Fruit fly (Drosophila melanogaster) S2 (cell line): ENCODE results near the gene smp-30.

Source experiments
- CG8478 ChIP-seq: fragments of >200 bp; optimal IDR thresholded peaks from 2 replicates; lab custom pipeline; 2018
- CTCF ChIP-seq, 2 experiments: fragments of >200 bp; optimal IDR thresholded peaks; 2 replicates each; lab custom pipeline; 2018

DNA sequence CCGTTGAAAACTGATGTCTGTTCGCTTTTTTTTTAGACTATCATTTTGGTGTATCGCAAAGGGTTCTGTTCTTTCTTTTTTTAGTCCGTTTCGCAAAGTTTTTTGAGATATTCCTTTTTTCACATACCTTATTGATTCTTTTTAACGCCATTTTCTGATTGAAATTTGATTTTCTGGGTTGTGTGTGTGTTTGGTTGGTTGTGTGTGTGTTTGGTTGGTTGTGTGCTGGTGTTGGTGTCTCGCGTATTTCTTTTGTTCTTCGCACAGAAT is 10.9 kb downstream of the smp-30 start:
- TF ChIP-seq CTCF (optimal IDR thresholded peaks at IDR 0.05; lab: Kevin White, UChicago), result no peak
- no peak for TF ChIP-seq CG8478 (lab: Kevin White, UChicago)
